Fruit fly (Drosophila melanogaster): Measurements from ENCODE around the gene aspr.
"Not testable (repeated sequence)": the region's sequence is repeated elsewhere in the genome, so short reads cannot be mapped to it uniquely, and the experiment has no call there.

DNA sequence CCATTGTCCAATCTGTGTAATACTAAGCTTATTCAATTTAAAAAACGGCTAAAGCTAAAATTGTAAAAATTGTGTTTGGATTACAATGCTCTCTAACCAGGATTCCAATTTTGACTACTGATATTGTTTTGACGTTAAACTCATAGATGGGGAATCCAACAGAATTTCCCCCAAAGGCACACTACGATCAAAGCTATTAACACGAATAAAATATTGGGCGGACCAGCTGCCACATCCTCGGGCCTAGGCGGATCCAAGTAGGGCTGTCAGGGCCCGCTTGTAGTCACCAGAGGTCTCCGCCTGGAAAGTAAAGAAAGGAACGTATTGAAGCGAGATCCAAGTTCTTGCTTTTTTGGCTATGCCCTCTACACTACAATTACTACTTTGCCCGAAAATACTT, 38.5 kb downstream of the aspr start, which contains the start of gene Sdic2:
- TF ChIP-seq CG32121 (GFP tag; IDR thresholded peaks at IDR 0.05); Ets98B (GFP tag; IDR thresholded peaks at IDR 0.05); Snoo (tag; optimal IDR thresholded peaks at IDR 0.05); CG12605 (GFP tag; IDR thresholded peaks at IDR 0.05); CG34367 (tag; optimal IDR thresholded peaks at IDR 0.05); Pif1B (GFP tag; optimal IDR thresholded peaks at IDR 0.05); EcR (GFP tag; optimal IDR thresholded peaks at IDR 0.05); D1 (tag; optimal IDR thresholded peaks at IDR 0.05); CG17806 (tag; optimal IDR thresholded peaks at IDR 0.05): not testable (repeated sequence)

Measured in whole organism, pupa.